Worm (Caenorhabditis elegans) whole organism, L2 larva: ENCODE measurements around the gene enu-3.2.
A peak's percentile ranks its signal among the peaks of the same experiment; 100 is the strongest.
"Not testable (repeated sequence)": the region's sequence is repeated elsewhere in the genome, so short reads cannot be mapped to it uniquely, and the experiment has no call there.

Source experiments
- C34F6.9 ChIP-seq: fragments of 150-350 bp; optimal IDR thresholded peaks from 2 replicates; lab custom pipeline; 2014; ENCODE audit warnings: missing biosample characterization, missing genetic modification characterization
- R02D3.7 ChIP-seq: fragments of 150-350 bp; optimal IDR thresholded peaks from 2 replicates; lab custom pipeline; 2014; ENCODE audit warnings: missing biosample characterization, missing genetic modification characterization
- Y55F3AM.14 ChIP-seq: fragments of 200-800 bp; sonication (Bioruptor generic); optimal IDR thresholded peaks from 2 replicates; lab custom pipeline; 2018; ENCODE audit warnings: mild to moderate bottlenecking, missing genetic modification characterization, missing compliant biosample characterization
- aly-2 ChIP-seq: fragments of 150-350 bp; optimal IDR thresholded peaks from 2 replicates; lab custom pipeline; 2014; ENCODE audit warnings: missing biosample characterization, missing genetic modification characterization
- ama-1 ChIP-seq: fragments of 150-350 bp; optimal IDR thresholded peaks from 2 replicates; lab custom pipeline; 2018; ENCODE audit warnings: inconsistent platforms
- blmp-1 ChIP-seq: sonication (generic microtip); optimal IDR thresholded peaks from 2 replicates; lab custom pipeline; 2017; ENCODE audit warnings: missing genetic modification characterization, mild to moderate bottlenecking, missing compliant biosample characterization, antibody characterized with exemption, moderate library complexity; ENCODE audit not compliant: insufficient read depth
- ceh-16 ChIP-seq: fragments of 150-350 bp; optimal IDR thresholded peaks from 2 replicates; lab custom pipeline; 2014; ENCODE audit warnings: missing biosample characterization, missing genetic modification characterization
- ceh-82 ChIP-seq: fragments of 150-350 bp; optimal IDR thresholded peaks from 2 replicates; lab custom pipeline; 2014; ENCODE audit warnings: missing biosample characterization, missing genetic modification characterization
- crh-2 ChIP-seq: sonication (generic microtip); optimal IDR thresholded peaks from 2 replicates; lab custom pipeline; 2017; ENCODE audit warnings: missing biosample characterization, missing genetic modification characterization
- dmd-4 ChIP-seq: sonication (generic microtip); optimal IDR thresholded peaks from 2 replicates; lab custom pipeline; 2017; ENCODE audit warnings: missing biosample characterization, missing genetic modification characterization
- elt-3 ChIP-seq: sonication (generic microtip); optimal IDR thresholded peaks from 2 replicates; lab custom pipeline; 2017; ENCODE audit warnings: missing biosample characterization, missing genetic modification characterization
- fos-1 ChIP-seq: fragments of 150-350 bp; optimal IDR thresholded peaks from 2 replicates; lab custom pipeline; 2014; ENCODE audit warnings: missing biosample characterization, missing genetic modification characterization
- gmeb-1 ChIP-seq: fragments of 150-350 bp; optimal IDR thresholded peaks from 2 replicates; lab custom pipeline; 2014; ENCODE audit warnings: missing biosample characterization, missing genetic modification characterization
- lin-13 ChIP-seq: fragments of 150-350 bp; optimal IDR thresholded peaks from 2 replicates; lab custom pipeline; 2014; ENCODE audit warnings: missing biosample characterization, missing genetic modification reagents, missing genetic modification characterization
- lin-39 ChIP-seq: fragments of 150-350 bp; optimal IDR thresholded peaks from 2 replicates; lab custom pipeline; 2014; ENCODE audit warnings: missing biosample characterization, missing genetic modification reagents, missing genetic modification characterization
- mab-5 ChIP-seq: fragments of 150-350 bp; optimal IDR thresholded peaks from 2 replicates; lab custom pipeline; 2014; ENCODE audit warnings: missing biosample characterization, missing genetic modification characterization
- mbf-1 ChIP-seq: sonication (generic microtip); optimal IDR thresholded peaks from 2 replicates; lab custom pipeline; 2017; ENCODE audit warnings: missing biosample characterization, missing genetic modification characterization
- mdl-1 ChIP-seq, 2 experiments: fragments of 150-350 bp in 1 of 2; sonication (generic microtip) in 1 of 2; optimal IDR thresholded peaks; 2 replicates each; lab custom pipeline; 2017; ENCODE audit warnings: missing biosample characterization in 2 of 2, missing genetic modification characterization in 2 of 2
- nhr-10 ChIP-seq: sonication (generic microtip); optimal IDR thresholded peaks from 2 replicates; lab custom pipeline; 2017; ENCODE audit warnings: missing biosample characterization, missing genetic modification characterization
- nhr-12 ChIP-seq: fragments of 150-350 bp; optimal IDR thresholded peaks from 2 replicates; lab custom pipeline; 2014; ENCODE audit warnings: missing biosample characterization, missing genetic modification characterization
- nhr-129 ChIP-seq: fragments of 150-350 bp; optimal IDR thresholded peaks from 2 replicates; lab custom pipeline; 2014; ENCODE audit warnings: missing biosample characterization, missing genetic modification characterization
- nhr-21 ChIP-seq: fragments of 150-350 bp; optimal IDR thresholded peaks from 2 replicates; lab custom pipeline; 2014; ENCODE audit warnings: missing biosample characterization, missing genetic modification characterization
- nhr-23 ChIP-seq: fragments of 150-350 bp; optimal IDR thresholded peaks from 2 replicates; lab custom pipeline; 2014; ENCODE audit warnings: missing biosample characterization, missing genetic modification reagents, missing genetic modification characterization
- nhr-237 ChIP-seq: fragments of 150-350 bp; optimal IDR thresholded peaks from 2 replicates; lab custom pipeline; 2014; ENCODE audit warnings: missing biosample characterization, missing genetic modification characterization
- nhr-25 ChIP-seq: fragments of 150-350 bp; sonication (generic microtip); optimal IDR thresholded peaks from 3 replicates; lab custom pipeline; 2014; ENCODE audit warnings: missing biosample characterization, missing genetic modification characterization
- nhr-6 ChIP-seq: fragments of 150-350 bp; optimal IDR thresholded peaks from 2 replicates; lab custom pipeline; 2014; ENCODE audit warnings: missing biosample characterization, missing genetic modification characterization
- nhr-77 ChIP-seq: fragments of 150-350 bp; optimal IDR thresholded peaks from 2 replicates; lab custom pipeline; 2014; ENCODE audit warnings: missing biosample characterization, missing genetic modification characterization
- peb-1 ChIP-seq: fragments of 150-350 bp; optimal IDR thresholded peaks from 2 replicates; lab custom pipeline; 2014; ENCODE audit warnings: missing biosample characterization, missing genetic modification characterization
- sem-4 ChIP-seq: fragments of 150-350 bp; optimal IDR thresholded peaks from 2 replicates; lab custom pipeline; 2014; ENCODE audit warnings: missing biosample characterization, missing genetic modification reagents, missing genetic modification characterization
- skn-1 ChIP-seq: sonication (generic microtip); optimal IDR thresholded peaks from 2 replicates; lab custom pipeline; 2017; ENCODE audit warnings: missing biosample characterization, missing genetic modification characterization
- sma-3 ChIP-seq: sonication (generic microtip); optimal IDR thresholded peaks from 2 replicates; lab custom pipeline; 2016; ENCODE audit warnings: missing genetic modification reagents, missing genetic modification characterization, missing compliant biosample characterization
- sma-9 ChIP-seq, 2 experiments: fragments of 150-350 bp in 1 of 2; sonication (generic microtip) in 1 of 2; optimal IDR thresholded peaks; 2 replicates each; lab custom pipeline; 2014 to 2016; ENCODE audit warnings: missing genetic modification characterization in 2 of 2, mild to moderate bottlenecking in 1 of 2, missing biosample characterization in 1 of 2, missing compliant biosample characterization in 1 of 2, missing genetic modification reagents in 1 of 2, moderate library complexity in 1 of 2
- unc-39 ChIP-seq: fragments of 150-350 bp; optimal IDR thresholded peaks from 2 replicates; lab custom pipeline; 2014; ENCODE audit warnings: missing biosample characterization, missing genetic modification characterization
- unc-55 ChIP-seq: fragments of 150-350 bp; sonication (generic microtip); optimal IDR thresholded peaks from 3 replicates; lab custom pipeline; 2014; ENCODE audit warnings: missing biosample characterization, missing genetic modification reagents, missing genetic modification characterization
- unc-62 ChIP-seq: fragments of 150-350 bp; optimal IDR thresholded peaks from 2 replicates; lab custom pipeline; 2014; ENCODE audit warnings: missing biosample characterization, missing genetic modification reagents, missing genetic modification characterization
- ztf-1 ChIP-seq: fragments of 200-800 bp; sonication (Bioruptor generic); conservative IDR thresholded peaks from 2 replicates; pipeline ENCODE4 v1.3.6; 2022; ENCODE audit warnings: missing genetic modification characterization, missing compliant biosample characterization
- ztf-11 ChIP-seq: sonication (generic microtip); optimal IDR thresholded peaks from 2 replicates; lab custom pipeline; 2017; ENCODE audit warnings: missing biosample characterization, missing genetic modification characterization

The enu-3.2 gene

ce11 chrIII:4781937-4782576, 3.0 kb downstream of the enu-3.2 start, which contains the start of the genes gex-5 and C38D4.10:
Gene gex-5, minus strand, starts transcription at chrIII:4781987.
Gene C38D4.10, plus strand, starts transcription at chrIII:4782526.
- TF ChIP-seq unc-55 (GFP tag; lab: Kevin White, UChicago); mbf-1 (tag; lab: Kevin White, UChicago); C34F6.9 (tag; lab: Kevin White, UChicago): not testable (repeated sequence)
- TF ChIP-seq, all 48 proteins: peak for 0; not testable (repeated sequence) for 48

ce11 chrIII:4779855-4780254, 5.2 kb downstream of the enu-3.2 start, which contains the start of gene B0393.9:
Gene B0393.9, minus strand, starts transcription at chrIII:4780157.
- no peak for TF ChIP-seq unc-62 (GFP tag; lab: Kevin White, UChicago)
- peak; percentile 35 for TF ChIP-seq fos-1 (tag; lab: Kevin White, UChicago)
- no peak for TF ChIP-seq nhr-129 (tag; lab: Kevin White, UChicago)

- no peak for TF ChIP-seq nhr-77
- no peak for TF ChIP-seq Y55F3AM.14 (GFP tag; lab: Kevin White, UChicago)
- no peak for TF ChIP-seq mab-5 (tag; lab: Kevin White, UChicago)
- no peak for TF ChIP-seq ceh-82
- TF ChIP-seq nhr-129 (tag; lab: Kevin White, UChicago), result no peak
- TF ChIP-seq lin-13 (GFP tag; lab: Kevin White, UChicago), result no peak
- no peak for TF ChIP-seq R02D3.7 (tag; lab: Kevin White, UChicago)
- no peak for TF ChIP-seq nhr-10 (tag; lab: Kevin White, UChicago)
- no peak for TF ChIP-seq elt-3 (tag; lab: Kevin White, UChicago)
- no peak for TF ChIP-seq nhr-23 (tag; lab: Kevin White, UChicago)
- no peak for TF ChIP-seq sem-4
- no peak for TF ChIP-seq ztf-1 (GFP tag; lab: Robert Waterston, UW)
- TF ChIP-seq nhr-237 (tag; lab: Kevin White, UChicago), result no peak
- no peak for TF ChIP-seq mdl-1 (tag; optimal IDR thresholded peaks at IDR 0.05; lab: Kevin White, UChicago)
- no peak for TF ChIP-seq ceh-16 (tag; lab: Kevin White, UChicago)
- TF ChIP-seq crh-2, result no peak
- TF ChIP-seq ztf-11 (tag; lab: Kevin White, UChicago), result no peak
- TF ChIP-seq, all 48 proteins: peak for 0
Observed at ce11 chrIII:4778003-4778402, 7.0 kb downstream of the enu-3.2 start, which contains the start of gene B0393.7. Gene B0393.7, minus strand, starts transcription at chrIII:4778103.

- TF ChIP-seq C34F6.9 (tag; lab: Kevin White, UChicago) (no peak), blmp-1 (tag; lab: Kevin White, UChicago) (peak; percentile 26), skn-1 (no peak), ama-1 (lab: Kevin White, UChicago) (no peak)
Observed at ce11 chrIII:4767869-4768645, 17.0 kb downstream of the enu-3.2 start.

- TF ChIP-seq ama-1 (lab: Kevin White, UChicago) (no peak), mab-5 (tag; lab: Kevin White, UChicago) (no peak), crh-2 (no peak)
Observed at ce11 chrIII:4766842-4767241, 18.2 kb downstream of the enu-3.2 start.

DNA sequence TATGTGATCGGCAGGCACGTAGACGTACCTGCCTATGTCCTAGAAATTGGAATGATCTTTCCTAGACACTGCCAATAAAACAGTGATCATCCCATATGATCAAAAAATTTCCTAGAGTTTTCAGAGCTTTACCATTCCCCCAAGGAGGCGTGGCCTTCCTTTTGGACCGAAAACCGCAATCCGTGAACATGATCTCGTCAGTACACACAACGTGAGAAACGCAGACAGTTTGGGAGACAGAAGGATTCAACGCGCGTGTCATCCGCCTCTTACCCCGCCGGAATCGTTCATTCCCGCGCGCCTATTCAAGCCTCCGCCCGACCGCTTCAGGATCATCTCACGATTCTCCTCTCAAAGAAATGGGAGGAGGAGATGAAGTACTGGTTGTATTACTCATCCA, 19.6 kb downstream of the enu-3.2 start, which contains the start of gene B0393.5:
TSS of gene B0393.5 (plus strand) at position 301 of the 400 bp plus-strand sequence.
- TF ChIP-seq nhr-10 (tag; lab: Kevin White, UChicago) (no peak), peb-1 (no peak), dmd-4 (tag; lab: Kevin White, UChicago) (no peak), nhr-6 (no peak), aly-2 (tag; lab: Kevin White, UChicago) (no peak), sma-3 (GFP tag; lab: Kevin White, UChicago) (no peak), nhr-12 (tag; lab: Kevin White, UChicago) (no peak), nhr-129 (tag; lab: Kevin White, UChicago) (no peak), nhr-21 (tag; lab: Kevin White, UChicago) (no peak), ama-1 (lab: Kevin White, UChicago) (no peak), nhr-23 (tag; lab: Kevin White, UChicago) (no peak), nhr-25 (tag; lab: Kevin White, UChicago) (no peak), unc-39 (no peak), mdl-1 (tag; optimal IDR thresholded peaks at IDR 0.05; lab: Kevin White, UChicago) (no peak), ztf-1 (GFP tag; lab: Robert Waterston, UW) (no peak), lin-39 (tag; lab: Kevin White, UChicago) (no peak), sma-9 (GFP tag; optimal IDR thresholded peaks at IDR 0.05; lab: Kevin White, UChicago) (no peak), sma-9 (tag; optimal IDR thresholded peaks at IDR 0.05; lab: Kevin White, UChicago) (no peak), gmeb-1 (tag; lab: Kevin White, UChicago) (no peak)
